Fruit fly (Drosophila melanogaster) S2 (cell line): ENCODE results near the gene Miro.

Experiments used
- CG8478 ChIP-seq: fragments of >200 bp; optimal IDR thresholded peaks from 2 replicates; lab custom pipeline; 2018
- CTCF ChIP-seq, 2 experiments: fragments of >200 bp; optimal IDR thresholded peaks; 2 replicates each; lab custom pipeline; 2018

DNA sequence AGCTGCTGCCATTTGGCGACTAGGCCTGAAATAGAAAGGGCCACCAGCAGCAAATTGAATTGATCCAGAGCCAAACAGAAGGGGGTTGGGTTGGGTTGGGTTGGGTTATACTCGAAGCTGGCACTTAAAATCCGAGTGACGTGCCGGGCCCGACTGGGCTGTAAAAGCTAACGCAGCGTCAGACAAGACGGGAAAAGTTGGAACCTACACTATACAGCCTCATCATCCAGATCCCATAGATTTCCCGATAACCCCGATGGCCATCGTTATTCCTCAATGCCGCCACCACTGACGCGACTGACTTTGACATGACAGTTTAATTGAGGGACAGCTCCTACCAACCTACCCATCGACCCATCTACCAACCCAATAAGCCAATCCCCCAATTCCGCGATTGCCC lies 31.3 kb upstream of the Miro start:
- TF ChIP-seq CTCF (optimal IDR thresholded peaks at IDR 0.05; lab: Kevin White, UChicago) (no peak), CG8478 (lab: Kevin White, UChicago) (no peak)
